Worm (Caenorhabditis elegans): ENCODE results near the gene srh-37.

DNA sequence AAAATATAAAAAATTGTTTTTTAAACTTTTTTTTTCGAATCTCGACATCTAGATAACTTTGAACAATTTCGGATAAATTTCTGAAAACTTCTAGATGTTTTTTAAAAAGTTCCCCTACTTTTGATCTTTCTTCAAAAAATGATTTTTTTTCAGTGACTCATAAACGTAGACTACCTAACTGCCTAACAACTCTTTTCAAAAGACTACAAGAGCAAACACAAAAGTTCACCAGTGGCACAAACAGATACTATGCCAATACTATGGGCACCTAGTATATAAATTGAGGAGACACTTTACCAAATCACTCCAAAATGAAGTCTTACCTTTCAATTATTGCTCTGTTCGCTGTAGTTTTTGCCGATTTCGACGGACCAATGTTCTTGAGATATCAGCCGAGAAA lies 8.6 kb downstream of the srh-37 start, which contains the start of gene srlf-35:
- TF ChIP-seq ama-1 (optimal IDR thresholded peaks at IDR 0.05) (no peak), ceh-88 (GFP tag; IDR thresholded peaks at IDR 0.05) (no peak)

All from whole organism, L1 larva.